Worm (Caenorhabditis elegans) whole organism, L4 larva: ENCODE measurements around the gene irld-21.

Source experiments
- D1046.2 ChIP-seq: fragments of 200-800 bp; sonication (Bioruptor generic); IDR thresholded peaks from 2 replicates; pipeline ENCODE4 v1.3.6; 2022; ENCODE audit warnings: missing genetic modification characterization, missing compliant biosample characterization
- F10B5.3 ChIP-seq: sonication (generic microtip); optimal IDR thresholded peaks from 2 replicates; lab custom pipeline; 2016; ENCODE audit warnings: mild to moderate bottlenecking, missing genetic modification characterization, missing compliant biosample characterization
- F44E2.7 ChIP-seq: fragments of 200-800 bp; sonication (Bioruptor generic); IDR thresholded peaks from 2 replicates; pipeline ENCODE4 v2.1.2; 2022; ENCODE audit warnings: missing genetic modification characterization, missing compliant biosample characterization
- Y48G9A.11 ChIP-seq: fragments of 200-800 bp; sonication (Bioruptor generic); IDR thresholded peaks from 2 replicates; pipeline ENCODE4 v1.3.6; 2022; ENCODE audit warnings: missing genetic modification reagents, missing genetic modification characterization, missing compliant biosample characterization
- Y75B8A.6 ChIP-seq: fragments of 200-800 bp; sonication (Bioruptor generic); IDR thresholded peaks from 2 replicates; pipeline ENCODE4 v1.3.6; 2022; ENCODE audit warnings: missing genetic modification reagents, missing genetic modification characterization, missing compliant biosample characterization
- ZK337.2 ChIP-seq: fragments of 200-800 bp; sonication (Bioruptor generic); IDR thresholded peaks from 2 replicates; pipeline ENCODE4 v1.3.6; 2022; ENCODE audit warnings: missing genetic modification reagents, missing genetic modification characterization, missing compliant biosample characterization
- ZK546.5 ChIP-seq, 2 experiments: sonication (generic microtip); optimal IDR thresholded peaks; 2 replicates each; lab custom pipeline; 2017; ENCODE audit warnings: missing biosample characterization in 2 of 2, missing genetic modification characterization in 2 of 2
- ama-1 ChIP-seq: fragments of 150-350 bp; optimal IDR thresholded peaks from 2 replicates; lab custom pipeline; 2014; ENCODE audit warnings: inconsistent platforms, mixed read lengths
- arid-1 ChIP-seq: fragments of 200-800 bp; sonication (Bioruptor generic); conservative IDR thresholded peaks from 2 replicates; pipeline ENCODE4 v1.3.6; 2022; ENCODE audit warnings: missing genetic modification reagents, missing genetic modification characterization, missing compliant biosample characterization
- ceh-20 ChIP-seq: fragments of 200-800 bp; sonication (Bioruptor generic); IDR thresholded peaks from 2 replicates; pipeline ENCODE4 v1.3.6; 2022; ENCODE audit warnings: missing genetic modification reagents, missing genetic modification characterization, missing compliant biosample characterization
- ceh-44 ChIP-seq: fragments of 200-800 bp; sonication (Bioruptor generic); IDR thresholded peaks from 2 replicates; pipeline ENCODE4 v1.3.6; 2022; ENCODE audit warnings: missing genetic modification reagents, missing genetic modification characterization, missing compliant biosample characterization
- ces-1 ChIP-seq: fragments of 150-350 bp; sonication (generic microtip); optimal IDR thresholded peaks from 4 replicates; lab custom pipeline; 2014; ENCODE audit warnings: missing biosample characterization, missing genetic modification reagents, missing genetic modification characterization
- daf-12 ChIP-seq: fragments of 150-350 bp; optimal IDR thresholded peaks from 2 replicates; lab custom pipeline; 2014; ENCODE audit warnings: missing biosample characterization, missing genetic modification reagents, missing genetic modification characterization
- daf-16 ChIP-seq, 3 experiments: sonication (generic microtip); optimal IDR thresholded peaks; 2 replicates each; lab custom pipeline; 2016 to 2017; ENCODE audit warnings: missing genetic modification characterization in 3 of 3, missing genetic modification reagents in 3 of 3, mild to moderate bottlenecking in 2 of 3, missing compliant biosample characterization in 2 of 3, missing biosample characterization in 1 of 3, moderate library complexity in 1 of 3
- daf-19 ChIP-seq: fragments of 200-800 bp; sonication (Bioruptor generic); conservative IDR thresholded peaks from 2 replicates; pipeline ENCODE4 v1.3.6; 2022; ENCODE audit warnings: missing genetic modification characterization, missing compliant biosample characterization
- daf-8 ChIP-seq: fragments of 200-800 bp; sonication (Bioruptor generic); IDR thresholded peaks from 2 replicates; pipeline ENCODE4 v1.3.6; 2022; ENCODE audit warnings: missing genetic modification characterization, missing compliant biosample characterization
- dmd-8 ChIP-seq: fragments of 200-800 bp; sonication (Bioruptor generic); IDR thresholded peaks from 2 replicates; pipeline ENCODE4 v1.3.6; 2022; ENCODE audit warnings: missing genetic modification characterization, missing compliant biosample characterization
- dpl-1 ChIP-seq: fragments of 150-350 bp; optimal IDR thresholded peaks from 2 replicates; lab custom pipeline; 2014; ENCODE audit warnings: missing biosample characterization, missing genetic modification reagents, missing genetic modification characterization
- egl-27 ChIP-seq: sonication (generic microtip); optimal IDR thresholded peaks from 3 replicates; lab custom pipeline; 2017; ENCODE audit warnings: missing biosample characterization, missing genetic modification reagents, missing genetic modification characterization
- egl-43 ChIP-seq: fragments of 200-800 bp; sonication (Bioruptor generic); IDR thresholded peaks from 2 replicates; pipeline ENCODE4 v1.3.6; 2022; ENCODE audit warnings: missing genetic modification reagents, missing genetic modification characterization, missing compliant biosample characterization
- fkh-10 ChIP-seq: fragments of 150-350 bp; optimal IDR thresholded peaks from 2 replicates; lab custom pipeline; 2014; ENCODE audit warnings: missing biosample characterization, missing genetic modification reagents, missing genetic modification characterization
- gei-8 ChIP-seq: fragments of 200-800 bp; sonication (Bioruptor generic); optimal IDR thresholded peaks from 2 replicates; lab custom pipeline; 2018; ENCODE audit warnings: mild to moderate bottlenecking, missing genetic modification characterization, missing compliant biosample characterization
- hif-1 ChIP-seq, 2 experiments: sonication (generic microtip); optimal IDR thresholded peaks; 2 replicates each; lab custom pipeline; 2016 to 2017; ENCODE audit warnings: missing compliant biosample characterization in 2 of 2, missing genetic modification characterization in 2 of 2, missing genetic modification reagents in 2 of 2, missing genotype in 2 of 2, mild to moderate bottlenecking in 1 of 2
- jun-1 ChIP-seq: fragments of 150-350 bp; optimal IDR thresholded peaks from 2 replicates; lab custom pipeline; 2014; ENCODE audit warnings: missing biosample characterization, missing genetic modification reagents, missing genetic modification characterization
- lin-1 ChIP-seq: fragments of 200-800 bp; sonication (Bioruptor generic); IDR thresholded peaks from 2 replicates; pipeline ENCODE4 v1.3.6; 2022; ENCODE audit warnings: missing genetic modification reagents, missing genetic modification characterization, missing compliant biosample characterization
- lin-13 ChIP-seq: fragments of 150-350 bp; optimal IDR thresholded peaks from 2 replicates; lab custom pipeline; 2014; ENCODE audit warnings: missing biosample characterization, missing genetic modification reagents, missing genetic modification characterization
- lin-29 ChIP-seq: fragments of 200-800 bp; sonication (Bioruptor generic); IDR thresholded peaks from 2 replicates; pipeline ENCODE4 v1.3.6; 2022; ENCODE audit warnings: missing genetic modification reagents, missing genetic modification characterization, missing compliant biosample characterization
- madf-5 ChIP-seq, 2 experiments: fragments of 200-800 bp; sonication (Bioruptor generic); IDR thresholded peaks; 2 replicates each; pipeline ENCODE4 v1.3.6; 2022; ENCODE audit warnings: missing compliant biosample characterization in 2 of 2, missing genetic modification characterization in 2 of 2
- madf-9 ChIP-seq: fragments of 200-800 bp; sonication (Bioruptor generic); conservative IDR thresholded peaks from 2 replicates; pipeline ENCODE4 v1.3.6; 2022; ENCODE audit warnings: missing genetic modification reagents, missing genetic modification characterization, missing compliant biosample characterization
- mdl-1 ChIP-seq, 2 experiments: fragments of 150-350 bp in 1 of 2; sonication (generic microtip) in 1 of 2; optimal IDR thresholded peaks; 2 replicates each; lab custom pipeline; 2014 to 2017; ENCODE audit warnings: missing biosample characterization in 2 of 2, missing genetic modification characterization in 2 of 2
- mes-2 ChIP-seq: sonication (generic microtip); optimal IDR thresholded peaks from 2 replicates; lab custom pipeline; 2016; ENCODE audit warnings: missing genotype, mild to moderate bottlenecking, missing genetic modification characterization, missing compliant biosample characterization; ENCODE audit not compliant: poor library complexity, severe bottlenecking
- nhr-111 ChIP-seq: fragments of 200-800 bp; sonication (Bioruptor generic); optimal IDR thresholded peaks from 2 replicates; lab custom pipeline; 2018; ENCODE audit warnings: mild to moderate bottlenecking, missing genetic modification characterization, missing compliant biosample characterization
- nhr-28 ChIP-seq: fragments of 150-350 bp; optimal IDR thresholded peaks from 2 replicates; lab custom pipeline; 2014; ENCODE audit warnings: missing biosample characterization, missing genetic modification characterization
- nhr-41 ChIP-seq: fragments of 200-800 bp; sonication (Bioruptor generic); IDR thresholded peaks from 2 replicates; pipeline ENCODE4 v1.3.6; 2022; ENCODE audit warnings: missing genetic modification reagents, missing genetic modification characterization, missing compliant biosample characterization
- nhr-42 ChIP-seq: fragments of 200-800 bp; sonication (Bioruptor generic); IDR thresholded peaks from 2 replicates; pipeline ENCODE4 v1.3.6; 2022; ENCODE audit warnings: missing genetic modification characterization, missing compliant biosample characterization
- nhr-48 ChIP-seq: sonication (generic microtip); optimal IDR thresholded peaks from 2 replicates; lab custom pipeline; 2016; ENCODE audit warnings: mild to moderate bottlenecking, missing genetic modification characterization, missing compliant biosample characterization
- nhr-6 ChIP-seq: fragments of 150-350 bp; optimal IDR thresholded peaks from 2 replicates; lab custom pipeline; 2014; ENCODE audit warnings: missing biosample characterization, missing genetic modification characterization
- nhr-77 ChIP-seq: fragments of 150-350 bp; optimal IDR thresholded peaks from 2 replicates; lab custom pipeline; 2014; ENCODE audit warnings: missing biosample characterization, missing genetic modification characterization
- php-3 ChIP-seq: fragments of 200-800 bp; sonication (Bioruptor generic); IDR thresholded peaks from 2 replicates; pipeline ENCODE4 v1.3.6; 2022; ENCODE audit warnings: missing genetic modification reagents, missing genetic modification characterization, missing compliant biosample characterization
- pqm-1 ChIP-seq: sonication (generic microtip); optimal IDR thresholded peaks from 2 replicates; lab custom pipeline; 2017; ENCODE audit warnings: missing biosample characterization, missing genetic modification characterization
- tra-1 ChIP-seq: fragments of 200-800 bp; sonication (Bioruptor generic); IDR thresholded peaks from 2 replicates; pipeline ENCODE4 v1.3.6; 2022; ENCODE audit warnings: missing genetic modification reagents, missing genetic modification characterization, missing compliant biosample characterization
- unc-62 ChIP-seq, 3 experiments: fragments of 150-350 bp in 1 of 3; sonication (generic microtip); optimal IDR thresholded peaks in 2 of 3; peaks in 1 of 3; 1 replicate in 1 of 3; 2 replicates in 2 of 3; lab custom pipeline; 2014 to 2017; ENCODE audit warnings: missing biosample characterization in 3 of 3, missing genetic modification characterization in 3 of 3, missing genetic modification reagents in 3 of 3, missing genotype in 1 of 3
- vab-7 ChIP-seq: fragments of 200-800 bp; sonication (Bioruptor generic); IDR thresholded peaks from 2 replicates; pipeline ENCODE4 v1.3.6; 2022; ENCODE audit warnings: missing genetic modification reagents, missing genetic modification characterization, missing compliant biosample characterization
- zfp-3 ChIP-seq: fragments of 200-800 bp; sonication (Bioruptor generic); conservative IDR thresholded peaks from 2 replicates; pipeline ENCODE4 v1.3.6; 2022; ENCODE audit warnings: missing genetic modification reagents, missing genetic modification characterization, missing compliant biosample characterization
- zip-11 ChIP-seq: fragments of 200-800 bp; sonication (Bioruptor generic); IDR thresholded peaks from 2 replicates; pipeline ENCODE4 v1.3.6; 2022; ENCODE audit warnings: missing genetic modification characterization, missing compliant biosample characterization
- zip-2 ChIP-seq: fragments of 150-350 bp; optimal IDR thresholded peaks from 2 replicates; lab custom pipeline; 2014; ENCODE audit warnings: missing biosample characterization, missing genetic modification characterization

Gene irld-21

ce11 chrIV:10151439-10151997, 29.4 kb upstream of the irld-21 start, which contains the start of gene copg-1 (continued):
- TF ChIP-seq dpl-1 (GFP tag; lab: Kevin White, UChicago) = peak; percentile 55
- no peak for TF ChIP-seq F10B5.3 (tag; lab: Kevin White, UChicago)
- no peak for TF ChIP-seq daf-19 (GFP tag; lab: Robert Waterston, UW)
- no peak for TF ChIP-seq hif-1 (tag; optimal IDR thresholded peaks at IDR 0.05; lab: Kevin White, UChicago)
- TF ChIP-seq ama-1 (lab: Kevin White, UChicago) = no peak
- TF ChIP-seq daf-12 (tag; lab: Kevin White, UChicago) = no peak
- peak; percentile 42 for TF ChIP-seq lin-13 (GFP tag; lab: Kevin White, UChicago)
- no peak for TF ChIP-seq gei-8 (GFP tag; lab: Kevin White, UChicago)
- TF ChIP-seq nhr-42 = no peak
- TF ChIP-seq zip-2 (tag; lab: Kevin White, UChicago) = no peak
- peak; percentile 77 for TF ChIP-seq mes-2 (tag; lab: Kevin White, UChicago)
- no peak for TF ChIP-seq nhr-111
- TF ChIP-seq nhr-48 = no peak
- peak; percentile 55 for TF ChIP-seq ces-1 (GFP tag; lab: Kevin White, UChicago)
- no peak for TF ChIP-seq ceh-20
- TF ChIP-seq egl-27 = no peak
- TF ChIP-seq madf-9 (GFP tag; lab: Robert Waterston, UW) = no peak
- no peak for TF ChIP-seq lin-29 (GFP tag; lab: Robert Waterston, UW)
- no peak for TF ChIP-seq vab-7 (GFP tag; lab: Robert Waterston, UW)
- no peak for TF ChIP-seq nhr-41 (GFP tag; lab: Robert Waterston, UW)
- no peak for TF ChIP-seq php-3 (GFP tag; lab: Robert Waterston, UW)
- TF ChIP-seq jun-1 (tag; lab: Kevin White, UChicago) = no peak
- peak; percentile 28 for TF ChIP-seq nhr-6 (tag; lab: Kevin White, UChicago)

ce11 chrIV:10150552-10151004, 28.5 kb upstream of the irld-21 start, which contains the start of gene tsp-12:
tsp-12 (minus strand) TSS chrIV:10150602.
- TF ChIP-seq fkh-10 (peak; percentile 43), pqm-1 (tag; lab: Kevin White, UChicago) (no peak), tra-1 (GFP tag; lab: Robert Waterston, UW) (no peak), nhr-28 (tag; lab: Kevin White, UChicago) (peak; percentile 11)

- TF ChIP-seq ces-1 (GFP tag; lab: Kevin White, UChicago) (no peak), madf-5 (GFP tag; IDR thresholded peaks at IDR 0.05; lab: Robert Waterston, UW) (no peak), ZK337.2 (no peak), daf-8 (GFP tag; lab: Robert Waterston, UW) (no peak), Y75B8A.6 (no peak), ceh-44 (GFP tag; lab: Robert Waterston, UW) (no peak), zip-11 (GFP tag; lab: Robert Waterston, UW) (no peak), egl-43 (GFP tag; lab: Robert Waterston, UW) (no peak), nhr-77 (tag; lab: Kevin White, UChicago) (no peak)
Observed at ce11 chrIV:10148938-10149337, 26.8 kb upstream of the irld-21 start, which contains the start of gene pigs-1. pigs-1 (minus strand) TSS chrIV:10149038.

- TF ChIP-seq lin-1 (GFP tag; lab: Robert Waterston, UW) (no peak), arid-1 (GFP tag; lab: Robert Waterston, UW) (no peak), Y48G9A.11 (GFP tag; lab: Robert Waterston, UW) (no peak), mdl-1 (tag; optimal IDR thresholded peaks at IDR 0.05; lab: Kevin White, UChicago) (no peak), unc-62 (GFP tag; optimal IDR thresholded peaks at IDR 0.05 in 1 of 2; lab: Kevin White, UChicago) (no peak), unc-62 (tag; optimal IDR thresholded peaks at IDR 0.05; lab: Kevin White, UChicago) (no peak), D1046.2 (GFP tag; lab: Robert Waterston, UW) (no peak), tra-1 (GFP tag; lab: Robert Waterston, UW) (no peak), F44E2.7 (GFP tag; lab: Robert Waterston, UW) (no peak), ZK546.5 (tag; optimal IDR thresholded peaks at IDR 0.05; lab: Kevin White, UChicago) (no peak), daf-16 (GFP tag; optimal IDR thresholded peaks at IDR 0.05; lab: Kevin White, UChicago) (no peak), daf-16 (tag; optimal IDR thresholded peaks at IDR 0.05; lab: Kevin White, UChicago) (no peak), dmd-8 (GFP tag; lab: Robert Waterston, UW) (no peak), daf-8 (GFP tag; lab: Robert Waterston, UW) (no peak), zfp-3 (GFP tag; lab: Robert Waterston, UW) (no peak), ces-1 (GFP tag; lab: Kevin White, UChicago) (no peak)
Observed at ce11 chrIV:10146885-10147284, 24.8 kb upstream of the irld-21 start, which contains the start of gene T14G10.8. T14G10.8 (minus strand) TSS chrIV:10146985.
